Fruit fly (Drosophila melanogaster): ENCODE data around the gene CG6495.

DNA sequence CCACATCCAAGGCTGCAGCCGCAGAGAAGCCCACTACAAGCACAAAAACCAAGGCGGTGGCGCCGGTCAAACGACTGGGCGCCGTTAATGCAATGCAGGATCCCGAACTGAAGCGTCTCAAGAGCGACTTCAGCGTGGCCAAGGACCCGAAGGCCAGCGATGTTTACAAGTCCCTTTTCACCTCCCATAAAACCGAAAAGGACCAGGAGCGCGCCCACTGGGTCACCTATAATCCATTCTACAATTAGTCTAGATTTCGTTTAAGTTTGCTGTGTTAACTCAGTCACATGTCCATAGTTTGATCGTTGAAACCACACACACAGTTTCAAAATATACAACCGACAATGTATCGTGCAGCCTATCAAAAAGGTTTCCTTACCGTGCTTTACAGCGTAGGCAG, 31.0 kb upstream of the CG6495 start, which contains the start of gene CG17118:
- no peak for TF ChIP-seq Hr83 (GFP tag; optimal IDR thresholded peaks at IDR 0.05; ENCODE audit: poor library complexity, severe bottlenecking)
- TF ChIP-seq Mio (GFP tag; optimal IDR thresholded peaks at IDR 0.05) = no peak
- TF ChIP-seq Dfd (GFP tag; optimal IDR thresholded peaks at IDR 0.05) = no peak

Measured in whole organism, wandering third instar larva.